Worm (Caenorhabditis elegans): ENCODE measurements around the gene let-4.

The let-4 gene

ce11 chrX:14560297-14560680 lies 17.4 kb upstream of the let-4 start (continued):
- TF ChIP-seq K09A11.1 (tag; optimal IDR thresholded peaks at IDR 0.05; ENCODE audit: insufficient read depth): peak; percentile 53
- TF ChIP-seq che-1 (tag; optimal IDR thresholded peaks at IDR 0.05): no peak
- TF ChIP-seq ceh-31 (tag; optimal IDR thresholded peaks at IDR 0.05): peak; percentile 87
- TF ChIP-seq pqm-1 (tag; optimal IDR thresholded peaks at IDR 0.05): peak; percentile 60
- peak; percentile 61 for TF ChIP-seq sdc-2 (tag; optimal IDR thresholded peaks at IDR 0.05)
- TF ChIP-seq pag-3 (tag; optimal IDR thresholded peaks at IDR 0.05; ENCODE audit: borderline replicate concordance): peak; percentile 63
- peak; percentile 53 for TF ChIP-seq dmd-4 (tag; optimal IDR thresholded peaks at IDR 0.05; ENCODE audit: borderline replicate concordance)

- TF ChIP-seq ceh-2 (tag; optimal IDR thresholded peaks at IDR 0.05) (no peak), unc-42 (tag; optimal IDR thresholded peaks at IDR 0.05) (peak; percentile 81), pax-1 (tag; optimal IDR thresholded peaks at IDR 0.05) (no peak), hlh-13 (GFP tag; optimal IDR thresholded peaks at IDR 0.05) (no peak), ttx-3 (tag; optimal IDR thresholded peaks at IDR 0.05) (no peak), tbx-2 (tag; optimal IDR thresholded peaks at IDR 0.05) (peak; percentile 67), mec-3 (tag; optimal IDR thresholded peaks at IDR 0.05; ENCODE audit: borderline replicate concordance) (no peak), ama-1 (optimal IDR thresholded peaks at IDR 0.05) (no peak), sox-2 (GFP tag; IDR thresholded peaks at IDR 0.05) (no peak), pat-9 (tag; optimal IDR thresholded peaks at IDR 0.05) (no peak), ets-4 (tag; optimal IDR thresholded peaks at IDR 0.05) (no peak), C38D4.7 (GFP tag; optimal IDR thresholded peaks at IDR 0.05) (no peak), ztf-16 (tag; optimal IDR thresholded peaks at IDR 0.05) (no peak), eyg-1 (tag; optimal IDR thresholded peaks at IDR 0.05) (no peak), pha-4 (tag; optimal IDR thresholded peaks at IDR 0.05) (no peak), nhr-232 (tag; optimal IDR thresholded peaks at IDR 0.05) (no peak), ceh-31 (tag; optimal IDR thresholded peaks at IDR 0.05) (peak; percentile 11), nhr-11 (tag; optimal IDR thresholded peaks at IDR 0.05) (no peak), Y22D7AL.16 (tag; optimal IDR thresholded peaks at IDR 0.05) (no peak), ref-2 (tag; optimal IDR thresholded peaks at IDR 0.05) (no peak), lim-6 (tag; optimal IDR thresholded peaks at IDR 0.05) (no peak), nfya-1 (tag; optimal IDR thresholded peaks at IDR 0.05) (peak; percentile 49), ceh-45 (GFP tag; IDR thresholded peaks at IDR 0.05) (no peak), ceh-19 (GFP tag; optimal IDR thresholded peaks at IDR 0.05) (no peak), sox-4 (tag; optimal IDR thresholded peaks at IDR 0.05) (no peak), hlh-30 (tag; optimal IDR thresholded peaks at IDR 0.05; ENCODE audit: insufficient read depth) (no peak), ceh-30 (tag; optimal IDR thresholded peaks at IDR 0.05) (no peak), unc-3 (GFP tag; conservative IDR thresholded peaks at IDR 0.05) (no peak), unc-3 (tag; optimal IDR thresholded peaks at IDR 0.05) (no peak), ceh-34 (tag; optimal IDR thresholded peaks at IDR 0.05) (peak; percentile 25), npax-4 (tag; optimal IDR thresholded peaks at IDR 0.05) (no peak), lin-11 (tag; optimal IDR thresholded peaks at IDR 0.05) (no peak), unc-55 (GFP tag; optimal IDR thresholded peaks at IDR 0.05) (peak; percentile 1), F13H6.1 (tag; optimal IDR thresholded peaks at IDR 0.05) (no peak), syd-9 (tag; optimal IDR thresholded peaks at IDR 0.05) (no peak), hlh-6 (tag; optimal IDR thresholded peaks at IDR 0.05) (peak; percentile 4), elt-2 (tag; optimal IDR thresholded peaks at IDR 0.05) (no peak), T23F11.4 (GFP tag; optimal IDR thresholded peaks at IDR 0.05) (no peak), hlh-15 (tag; optimal IDR thresholded peaks at IDR 0.05) (no peak), hlh-8 (tag; optimal IDR thresholded peaks at IDR 0.05) (no peak), tbx-7 (tag; optimal IDR thresholded peaks at IDR 0.05) (no peak), pros-1 (tag; optimal IDR thresholded peaks at IDR 0.05) (no peak), ceh-18 (tag; optimal IDR thresholded peaks at IDR 0.05) (peak; percentile 72), rnt-1 (tag; optimal IDR thresholded peaks at IDR 0.05) (peak; percentile 2), ceh-14 (tag; optimal IDR thresholded peaks at IDR 0.05) (no peak), odd-2 (tag; optimal IDR thresholded peaks at IDR 0.05) (no peak), K09A11.1 (tag; optimal IDR thresholded peaks at IDR 0.05; ENCODE audit: insufficient read depth) (no peak)
Measured at ce11 chrX:14561416-14561973, 16.2 kb upstream of the let-4 start.
